Worm (Caenorhabditis elegans) whole organism, L3 larva: ENCODE data around the gene Y49A3A.3.

Source experiments
- ceh-82 ChIP-seq: fragments of 150-350 bp; optimal IDR thresholded peaks from 2 replicates; lab custom pipeline; 2014; ENCODE audit warnings: missing biosample characterization, missing genetic modification characterization
- ceh-9 ChIP-seq: sonication (generic microtip); optimal IDR thresholded peaks from 2 replicates; lab custom pipeline; 2018; ENCODE audit warnings: missing biosample characterization, missing genetic modification characterization
- fos-1 ChIP-seq: fragments of 150-350 bp; optimal IDR thresholded peaks from 2 replicates; lab custom pipeline; 2014; ENCODE audit warnings: missing biosample characterization, missing genetic modification characterization
- snpc-4 ChIP-seq: fragments of 150-350 bp; optimal IDR thresholded peaks from 2 replicates; lab custom pipeline; 2014; ENCODE audit warnings: missing biosample characterization, missing genetic modification characterization
- unc-62 ChIP-seq: fragments of 150-350 bp; sonication (generic microtip); optimal IDR thresholded peaks from 4 replicates; lab custom pipeline; 2014; ENCODE audit warnings: missing biosample characterization, missing genetic modification reagents, missing genetic modification characterization
- ztf-4 ChIP-seq: fragments of 150-350 bp; optimal IDR thresholded peaks from 2 replicates; lab custom pipeline; 2014; ENCODE audit warnings: missing biosample characterization, missing genetic modification characterization

ce11 chrV:14341672-14342071 lies 12.5 kb upstream of the Y49A3A.3 start, which contains the start of gene F47B8.10:
- TF ChIP-seq ztf-4 (tag; lab: Kevin White, UChicago), result no peak
- TF ChIP-seq fos-1 (tag; lab: Kevin White, UChicago), result no peak
- no peak for TF ChIP-seq unc-62 (GFP tag; lab: Kevin White, UChicago)
- no peak for TF ChIP-seq ceh-82 (tag; lab: Kevin White, UChicago)
- TF ChIP-seq snpc-4 (tag; lab: Kevin White, UChicago), result no peak
- no peak for TF ChIP-seq ceh-9 (tag; lab: Kevin White, UChicago)
